Fruit fly (Drosophila melanogaster) whole organism: ENCODE data around the gene CG8907.

Source experiments
- CG8478 ChIP-seq: fragments of >200 bp; optimal IDR thresholded peaks from 2 replicates; lab custom pipeline; 2018; ENCODE audit warnings: inconsistent platforms
- Dll ChIP-seq: fragments of >200 bp; optimal IDR thresholded peaks from 2 replicates; lab custom pipeline; 2017
- EcR ChIP-seq, 2 experiments: fragments of >200 bp; optimal IDR thresholded peaks; 2 replicates each; lab custom pipeline; 2017; ENCODE audit warnings: missing biosample characterization in 2 of 2, missing genetic modification characterization in 2 of 2, missing genetic modification reagents in 2 of 2
- pan ChIP-seq: fragments of >200 bp; optimal IDR thresholded peaks from 2 replicates; lab custom pipeline; 2017
- psq ChIP-seq: fragments of >200 bp; optimal IDR thresholded peaks from 2 replicates; lab custom pipeline; 2017
- usp ChIP-seq: fragments of >200 bp; optimal IDR thresholded peaks from 2 replicates; lab custom pipeline; 2017; ENCODE audit warnings: missing biosample characterization, missing genetic modification characterization, mixed read lengths

The CG8907 gene

dm6 chr3R:17059811-17060169 is 51.7 kb downstream of the CG8907 start:
- no peak for TF ChIP-seq usp (GFP tag; lab: Kevin White, UChicago)
- TF ChIP-seq psq (lab: Kevin White, UChicago): no peak
- TF ChIP-seq pan (lab: Kevin White, UChicago): no peak

dm6 chr3R:17060244-17060664 is 52.2 kb downstream of the CG8907 start:
- TF ChIP-seq psq (lab: Kevin White, UChicago) (no peak), usp (GFP tag; lab: Kevin White, UChicago) (no peak), EcR (GFP tag; optimal IDR thresholded peaks at IDR 0.05; lab: Kevin White, UChicago) (no peak), CG8478 (lab: Kevin White, UChicago) (no peak), pan (lab: Kevin White, UChicago) (no peak)

dm6 chr3R:17060809-17061394 is 52.8 kb downstream of the CG8907 start:
- no peak for TF ChIP-seq usp (GFP tag; lab: Kevin White, UChicago)
- no peak for TF ChIP-seq Dll (lab: Kevin White, UChicago)
- no peak for TF ChIP-seq CG8478 (lab: Kevin White, UChicago)
- no peak for TF ChIP-seq EcR (GFP tag; optimal IDR thresholded peaks at IDR 0.05; lab: Kevin White, UChicago)
- TF ChIP-seq psq (lab: Kevin White, UChicago): no peak
- TF ChIP-seq pan (lab: Kevin White, UChicago): no peak

- TF ChIP-seq Dll (lab: Kevin White, UChicago): peak; percentile 13
- TF ChIP-seq pan (lab: Kevin White, UChicago): no peak
Measured at dm6 chr3R:17061736-17062371, 53.8 kb downstream of the CG8907 start.
